In genomic region chr3L:4292120-4292697, dm6 we compare ENCODE assay signal across 1 fruit fly cellular context.
TF ChIP-seq lines count a peak whose summit lies in the region.

Gene CG15012, minus strand, starts transcription at chr3L:4292246.
Gene Fdx2, plus strand, starts transcription at chr3L:4292482.

TF ChIP-seq in whole organism, embryonic, 481 proteins besides CTCF, POLR2A, EP300 and RAD21 (continued from another document):
- TF ChIP-seq CG8281 (tag; optimal IDR thresholded peaks at IDR 0.05; lab: Kevin White, UChicago) = no peak
- TF ChIP-seq so (GFP tag; IDR thresholded peaks at IDR 0.05; lab: Robert Waterston, UW) = no peak
- no peak for TF ChIP-seq Gsc (GFP tag; IDR thresholded peaks at IDR 0.05; lab: Robert Waterston, UW)
- TF ChIP-seq CG11696 (GFP tag; IDR thresholded peaks at IDR 0.05; lab: Robert Waterston, UW) = no peak
- TF ChIP-seq CG17802 (tag; optimal IDR thresholded peaks at IDR 0.05; lab: Kevin White, UChicago) = peak; percentile 88
- no peak for TF ChIP-seq CG11247 (GFP tag; IDR thresholded peaks at IDR 0.05; lab: Robert Waterston, UW)
- no peak for TF ChIP-seq Sox100B (GFP tag; optimal IDR thresholded peaks at IDR 0.05; lab: Kevin White, UChicago)
- TF ChIP-seq ind (GFP tag; optimal IDR thresholded peaks at IDR 0.05; lab: Kevin White, UChicago) = peak; percentile 37
- no peak for TF ChIP-seq gsb-n (tag; optimal IDR thresholded peaks at IDR 0.05; lab: Kevin White, UChicago)
- TF ChIP-seq H2.0 (GFP tag; IDR thresholded peaks at IDR 0.05; lab: Robert Waterston, UW) = no peak
- TF ChIP-seq sens (GFP tag; lab: Kevin White, UChicago) = peak; percentile 89
- TF ChIP-seq org-1 (GFP tag; optimal IDR thresholded peaks at IDR 0.05; lab: Kevin White, UChicago) = no peak
- no peak for TF ChIP-seq Hand (GFP tag; optimal IDR thresholded peaks at IDR 0.05; lab: Kevin White, UChicago)
- TF ChIP-seq Hr3 (GFP tag; optimal IDR thresholded peaks at IDR 0.05; lab: Kevin White, UChicago) = no peak
- no peak for TF ChIP-seq CkIIα-i1 (GFP tag; IDR thresholded peaks at IDR 0.05; lab: Robert Waterston, UW)
- peak; percentile 69 for TF ChIP-seq CG12659 (GFP tag; optimal IDR thresholded peaks at IDR 0.05; lab: Kevin White, UChicago)
- no peak for TF ChIP-seq trh (GFP tag; optimal IDR thresholded peaks at IDR 0.05; lab: Kevin White, UChicago)
- no peak for TF ChIP-seq CG7372 (GFP tag; IDR thresholded peaks at IDR 0.05; lab: Robert Waterston, UW)
- no peak for TF ChIP-seq CG4820 (GFP tag; optimal IDR thresholded peaks at IDR 0.05; lab: Kevin White, UChicago)
- no peak for TF ChIP-seq Dbx (GFP tag; IDR thresholded peaks at IDR 0.05; lab: Robert Waterston, UW)
- TF ChIP-seq cwo (GFP tag; optimal IDR thresholded peaks at IDR 0.05; lab: Kevin White, UChicago) = no peak
- peak; percentile 34 for TF ChIP-seq Hsf (GFP tag; optimal IDR thresholded peaks at IDR 0.05; lab: Kevin White, UChicago)
- TF ChIP-seq Mad (GFP tag; optimal IDR thresholded peaks at IDR 0.05; lab: Kevin White, UChicago) = peak; percentile 29
- no peak for TF ChIP-seq CG8765 (GFP tag; IDR thresholded peaks at IDR 0.05; lab: Robert Waterston, UW)
- TF ChIP-seq gsb (GFP tag; IDR thresholded peaks at IDR 0.05; lab: Robert Waterston, UW) = no peak
- no peak for TF ChIP-seq CG11504 (tag; optimal IDR thresholded peaks at IDR 0.05; lab: Kevin White, UChicago)
- TF ChIP-seq Bdp1 (GFP tag; optimal IDR thresholded peaks at IDR 0.05; lab: Kevin White, UChicago) = no peak
- no peak for TF ChIP-seq sd (tag; optimal IDR thresholded peaks at IDR 0.05; lab: Kevin White, UChicago)
- no peak for TF ChIP-seq jigr1 (GFP tag; IDR thresholded peaks at IDR 0.05; lab: Robert Waterston, UW)
- no peak for TF ChIP-seq grn (GFP tag; optimal IDR thresholded peaks at IDR 0.05; lab: Kevin White, UChicago)
- peak; percentile 44 for TF ChIP-seq CG3995 (GFP tag; optimal IDR thresholded peaks at IDR 0.05; lab: Kevin White, UChicago)
- TF ChIP-seq sna (GFP tag; IDR thresholded peaks at IDR 0.05; lab: Robert Waterston, UW; ENCODE audit: partially characterized antibody) = no peak
- no peak for TF ChIP-seq CG30403 (GFP tag; optimal IDR thresholded peaks at IDR 0.05; lab: Kevin White, UChicago)
- no peak for TF ChIP-seq sc (optimal IDR thresholded peaks at IDR 0.05; lab: Kevin White, UChicago)
- no peak for TF ChIP-seq sc (GFP tag; optimal IDR thresholded peaks at IDR 0.05; lab: Kevin White, UChicago)
- no peak for TF ChIP-seq CG14965 (GFP tag; optimal IDR thresholded peaks at IDR 0.05; lab: Kevin White, UChicago; ENCODE audit: borderline replicate concordance)
- no peak; the same call in 1 of the 2 replicates for TF ChIP-seq CG32532 (GFP tag; IDR thresholded peaks at IDR 0.05; lab: Robert Waterston, UW)
- TF ChIP-seq ap (GFP tag; IDR thresholded peaks at IDR 0.05; lab: Robert Waterston, UW) = no peak
- no peak for TF ChIP-seq salm (tag; optimal IDR thresholded peaks at IDR 0.05; lab: Kevin White, UChicago)
- peak; percentile 27; the same call in 1 of the 3 replicates for TF ChIP-seq zfh1 (GFP tag; IDR thresholded peaks at IDR 0.05; lab: Robert Waterston, UW)
- TF ChIP-seq ranshi (GFP tag; IDR thresholded peaks at IDR 0.05; lab: Robert Waterston, UW) = no peak
- TF ChIP-seq exex (tag; optimal IDR thresholded peaks at IDR 0.05; lab: Kevin White, UChicago) = peak; percentile 19
- TF ChIP-seq emc (GFP tag; optimal IDR thresholded peaks at IDR 0.05; lab: Kevin White, UChicago) = no peak
- no peak for TF ChIP-seq CG17385 (GFP tag; optimal IDR thresholded peaks at IDR 0.05; lab: Kevin White, UChicago)
- no peak for TF ChIP-seq mirr (GFP tag; optimal IDR thresholded peaks at IDR 0.05; lab: Kevin White, UChicago)
- TF ChIP-seq zfh2 (GFP tag; optimal IDR thresholded peaks at IDR 0.05; lab: Kevin White, UChicago) = no peak
- no peak for TF ChIP-seq fd3F (GFP tag; optimal IDR thresholded peaks at IDR 0.05; lab: Kevin White, UChicago)
- no peak for TF ChIP-seq tup (GFP tag; optimal IDR thresholded peaks at IDR 0.05; lab: Kevin White, UChicago)
- TF ChIP-seq CG10274 (GFP tag; optimal IDR thresholded peaks at IDR 0.05; lab: Kevin White, UChicago) = no peak
- TF ChIP-seq ci (GFP tag; IDR thresholded peaks at IDR 0.05; lab: Robert Waterston, UW) = peak; percentile 13; the same call in 1 of the 3 replicates
- TF ChIP-seq inv (GFP tag; IDR thresholded peaks at IDR 0.05; lab: Robert Waterston, UW; ENCODE audit: partially characterized antibody) = no peak
- peak; percentile 91 for TF ChIP-seq CG14710 (tag; optimal IDR thresholded peaks at IDR 0.05; lab: Kevin White, UChicago)
- peak; percentile 54 for TF ChIP-seq CoRest (tag; optimal IDR thresholded peaks at IDR 0.05; lab: Kevin White, UChicago)
- TF ChIP-seq pzg (GFP tag; optimal IDR thresholded peaks at IDR 0.05; lab: Kevin White, UChicago) = peak; percentile 91
- no peak for TF ChIP-seq MTF-1 (GFP tag; optimal IDR thresholded peaks at IDR 0.05; lab: Kevin White, UChicago; ENCODE audit: borderline replicate concordance)
- no peak; the same call in 2 of the 3 replicates for TF ChIP-seq Aef1 (GFP tag; IDR thresholded peaks at IDR 0.05; lab: Robert Waterston, UW)
- no peak for TF ChIP-seq Optix (GFP tag; IDR thresholded peaks at IDR 0.05; lab: Robert Waterston, UW)
- peak; percentile 8 for TF ChIP-seq slou (GFP tag; optimal IDR thresholded peaks at IDR 0.05; lab: Kevin White, UChicago)
